Worm (Caenorhabditis elegans) whole organism, young adult: ENCODE data around the gene T26H5.11.

Source experiments
- B0035.1 ChIP-seq: sonication (generic microtip); optimal IDR thresholded peaks from 2 replicates; lab custom pipeline; 2016; ENCODE audit warnings: missing genetic modification characterization, mild to moderate bottlenecking, missing compliant biosample characterization, missing genotype, missing genetic modification reagents
- F23B12.7 ChIP-seq: sonication (generic microtip); optimal IDR thresholded peaks from 2 replicates; lab custom pipeline; 2017; ENCODE audit warnings: missing genetic modification characterization, mild to moderate bottlenecking, missing compliant biosample characterization, antibody characterized with exemption, moderate library complexity; ENCODE audit not compliant: insufficient read depth
- F37B4.10 ChIP-seq: fragments of 200-800 bp; sonication (Bioruptor generic); IDR thresholded peaks from 2 replicates; pipeline ENCODE4 v1.3.6; 2022; ENCODE audit warnings: missing genetic modification characterization, missing compliant biosample characterization
- F39B2.1 ChIP-seq: fragments of 200-800 bp; sonication (Bioruptor generic); IDR thresholded peaks from 2 replicates; pipeline ENCODE4 v1.3.6; 2022; ENCODE audit warnings: missing genetic modification reagents, missing genetic modification characterization, missing compliant biosample characterization
- F49E8.2 ChIP-seq: sonication (generic microtip); optimal IDR thresholded peaks from 3 replicates; lab custom pipeline; 2017; ENCODE audit warnings: missing genetic modification characterization, mild to moderate bottlenecking, missing compliant biosample characterization, antibody characterized with exemption, moderate library complexity; ENCODE audit not compliant: insufficient read depth
- F57C9.4 ChIP-seq: sonication (generic microtip); optimal IDR thresholded peaks from 2 replicates; lab custom pipeline; 2017; ENCODE audit warnings: mild to moderate bottlenecking, missing genetic modification characterization, missing compliant biosample characterization
- T26A5.8 ChIP-seq: sonication (generic microtip); optimal IDR thresholded peaks from 2 replicates; lab custom pipeline; 2016; ENCODE audit warnings: missing genetic modification characterization, missing compliant biosample characterization
- Y53F4B.3 ChIP-seq: fragments of 200-800 bp; sonication (Bioruptor generic); IDR thresholded peaks from 2 replicates; pipeline ENCODE4 v1.3.6; 2022; ENCODE audit warnings: missing genetic modification reagents, missing genetic modification characterization, missing compliant biosample characterization
- akir-1 ChIP-seq: fragments of 200-800 bp; sonication (Bioruptor generic); optimal IDR thresholded peaks from 2 replicates; lab custom pipeline; 2018; ENCODE audit warnings: mild to moderate bottlenecking, missing genetic modification characterization, moderate library complexity, missing compliant biosample characterization
- aptf-3 ChIP-seq: fragments of 200-800 bp; sonication (Bioruptor generic); IDR thresholded peaks from 2 replicates; pipeline ENCODE4 v1.3.6; 2022; ENCODE audit warnings: missing genetic modification characterization, missing compliant biosample characterization
- atf-7 ChIP-seq: sonication (generic microtip); optimal IDR thresholded peaks from 2 replicates; lab custom pipeline; 2017; ENCODE audit warnings: mild to moderate bottlenecking, missing genetic modification characterization, missing compliant biosample characterization
- ccch-3 ChIP-seq: fragments of 200-800 bp; sonication (Bioruptor generic); optimal IDR thresholded peaks from 2 replicates; lab custom pipeline; 2018; ENCODE audit warnings: mild to moderate bottlenecking, missing genetic modification characterization, missing compliant biosample characterization
- cebp-1 ChIP-seq, 2 experiments: fragments of 200-800 bp in 1 of 2; sonication (Bioruptor generic) in 1 of 2; sonication (generic microtip) in 1 of 2; IDR thresholded peaks in 1 of 2; optimal IDR thresholded peaks in 1 of 2; 2 replicates each; pipeline versions ENCODE4 v1.3.6 to Lab custom; 2017 to 2022; ENCODE audit warnings: missing compliant biosample characterization in 2 of 2, missing genetic modification characterization in 2 of 2, mild to moderate bottlenecking in 1 of 2, missing genetic modification reagents in 1 of 2, moderate library complexity in 1 of 2
- ceh-27 ChIP-seq: fragments of 200-800 bp; sonication (Bioruptor generic); optimal IDR thresholded peaks from 2 replicates; lab custom pipeline; 2018; ENCODE audit warnings: mild to moderate bottlenecking, missing genetic modification characterization, moderate library complexity, missing compliant biosample characterization
- ceh-40 ChIP-seq: fragments of 200-800 bp; sonication (Bioruptor generic); IDR thresholded peaks from 2 replicates; pipeline ENCODE4 v1.3.6; 2022; ENCODE audit warnings: missing genetic modification characterization, missing compliant biosample characterization
- ceh-58 ChIP-seq: fragments of 200-800 bp; sonication (Bioruptor generic); IDR thresholded peaks from 2 replicates; pipeline ENCODE4 v1.3.6; 2022; ENCODE audit warnings: missing genetic modification characterization, missing compliant biosample characterization
- ceh-79 ChIP-seq: sonication (generic microtip); optimal IDR thresholded peaks from 2 replicates; lab custom pipeline; 2017; ENCODE audit warnings: mild to moderate bottlenecking, missing genetic modification characterization, missing compliant biosample characterization
- chd-7 ChIP-seq: sonication (generic microtip); optimal IDR thresholded peaks from 2 replicates; lab custom pipeline; 2016; ENCODE audit warnings: mild to moderate bottlenecking, missing genetic modification characterization, moderate library complexity, missing compliant biosample characterization
- die-1 ChIP-seq: sonication (generic microtip); optimal IDR thresholded peaks from 2 replicates; lab custom pipeline; 2016; ENCODE audit warnings: missing genotype, mild to moderate bottlenecking, missing genetic modification characterization, missing compliant biosample characterization
- dox-1 ChIP-seq: fragments of 200-800 bp; sonication (Bioruptor generic); IDR thresholded peaks from 2 replicates; pipeline ENCODE4 v1.3.6; 2022; ENCODE audit warnings: missing genetic modification reagents, missing genetic modification characterization, missing compliant biosample characterization
- efl-1 ChIP-seq: fragments of 150-350 bp; optimal IDR thresholded peaks from 2 replicates; lab custom pipeline; 2014; ENCODE audit warnings: missing biosample characterization, missing genetic modification reagents, missing genetic modification characterization
- egl-44 ChIP-seq: fragments of 200-800 bp; sonication (Bioruptor generic); IDR thresholded peaks from 2 replicates; pipeline ENCODE4 v1.3.6; 2022; ENCODE audit warnings: missing genetic modification reagents, missing genetic modification characterization, missing compliant biosample characterization
- fkh-3 ChIP-seq: sonication (generic microtip); optimal IDR thresholded peaks from 2 replicates; lab custom pipeline; 2016; ENCODE audit warnings: mild to moderate bottlenecking, missing genetic modification characterization, missing compliant biosample characterization
- hlh-12 ChIP-seq: sonication (generic microtip); optimal IDR thresholded peaks from 2 replicates; lab custom pipeline; 2016; ENCODE audit warnings: missing genetic modification characterization, missing compliant biosample characterization
- hmg-1.2 ChIP-seq: fragments of 200-800 bp; sonication (Bioruptor generic); IDR thresholded peaks from 2 replicates; pipeline ENCODE4 v1.3.6; 2022; ENCODE audit warnings: missing genetic modification reagents, missing genetic modification characterization, missing compliant biosample characterization
- hmg-20 ChIP-seq: fragments of 200-800 bp; sonication (Bioruptor generic); IDR thresholded peaks from 2 replicates; pipeline ENCODE4 v1.3.6; 2022; ENCODE audit warnings: missing genetic modification reagents, missing genetic modification characterization, missing compliant biosample characterization
- let-526 ChIP-seq: fragments of 200-800 bp; sonication (Bioruptor generic); IDR thresholded peaks from 2 replicates; pipeline ENCODE4 v1.3.6; 2022; ENCODE audit warnings: missing genetic modification reagents, missing genetic modification characterization, missing compliant biosample characterization
- let-607 ChIP-seq, 2 experiments: fragments of 200-800 bp in 1 of 2; sonication (Bioruptor generic) in 1 of 2; sonication (generic microtip) in 1 of 2; optimal IDR thresholded peaks; 2 replicates each; lab custom pipeline; 2016 to 2018; ENCODE audit warnings: mild to moderate bottlenecking in 2 of 2, missing compliant biosample characterization in 2 of 2, missing genetic modification characterization in 2 of 2, moderate library complexity in 2 of 2, missing genotype in 1 of 2
- lin-35 ChIP-seq, 3 experiments: fragments of 150-350 bp in 2 of 3; sonication (generic microtip) in 1 of 3; optimal IDR thresholded peaks; 2 replicates each; lab custom pipeline; 2014 to 2018; ENCODE audit warnings: missing biosample characterization in 3 of 3, missing genetic modification characterization in 3 of 3, missing genetic modification reagents in 3 of 3
- lin-40 ChIP-seq: sonication (generic microtip); optimal IDR thresholded peaks from 2 replicates; lab custom pipeline; 2016; ENCODE audit warnings: missing genetic modification characterization, mild to moderate bottlenecking, missing compliant biosample characterization, missing genotype, missing genetic modification reagents
- lin-54 ChIP-seq: fragments of 200-800 bp; sonication (Bioruptor generic); optimal IDR thresholded peaks from 2 replicates; lab custom pipeline; 2018; ENCODE audit warnings: mild to moderate bottlenecking, missing genetic modification characterization, missing compliant biosample characterization
- madf-10 ChIP-seq: sonication (generic microtip); optimal IDR thresholded peaks from 2 replicates; lab custom pipeline; 2016; ENCODE audit warnings: mild to moderate bottlenecking, missing genetic modification characterization, missing compliant biosample characterization
- madf-6 ChIP-seq: fragments of 200-800 bp; sonication (Bioruptor generic); IDR thresholded peaks from 2 replicates; pipeline ENCODE4 v1.3.6; 2022; ENCODE audit warnings: missing genetic modification reagents, missing genetic modification characterization, missing compliant biosample characterization
- nhr-120 ChIP-seq: fragments of 200-800 bp; sonication (Bioruptor generic); IDR thresholded peaks from 2 replicates; pipeline ENCODE4 v1.3.6; 2022; ENCODE audit warnings: missing genetic modification characterization, missing compliant biosample characterization
- nhr-90 ChIP-seq: sonication (generic microtip); optimal IDR thresholded peaks from 2 replicates; lab custom pipeline; 2016; ENCODE audit warnings: missing genotype, mild to moderate bottlenecking, missing genetic modification characterization, missing compliant biosample characterization
- pbrm-1 ChIP-seq: fragments of 200-800 bp; sonication (Bioruptor generic); IDR thresholded peaks from 2 replicates; pipeline ENCODE4 v1.3.6; 2022; ENCODE audit warnings: missing genetic modification reagents, missing genetic modification characterization, missing compliant biosample characterization
- pha-4 ChIP-seq: fragments of 150-350 bp; sonication (generic microtip); optimal IDR thresholded peaks from 2 replicates; lab custom pipeline; 2014; ENCODE audit warnings: missing biosample characterization, missing genetic modification reagents, missing genetic modification characterization
- rec-8 ChIP-seq, 2 experiments: sonication (generic microtip); optimal IDR thresholded peaks; 2 replicates each; lab custom pipeline; 2016; ENCODE audit warnings: mild to moderate bottlenecking in 2 of 2, missing genetic modification characterization in 2 of 2, missing genetic modification reagents in 2 of 2, missing genotype in 2 of 2, missing biosample characterization in 1 of 2, missing compliant biosample characterization in 1 of 2, moderate library complexity in 1 of 2
- snpc-1.3 ChIP-seq: sonication (generic microtip); optimal IDR thresholded peaks from 2 replicates; lab custom pipeline; 2017; ENCODE audit warnings: missing genetic modification characterization, mild to moderate bottlenecking, missing compliant biosample characterization, antibody characterized with exemption, moderate library complexity, missing genotype, missing genetic modification reagents; ENCODE audit not compliant: insufficient read depth
- snpc-4 ChIP-seq, 5 experiments: fragments of 150-350 bp in 1 of 5; sonication (generic microtip) in 4 of 5; optimal IDR thresholded peaks; 2 replicates each; lab custom pipeline; 2014 to 2018; ENCODE audit warnings: missing genetic modification characterization in 5 of 5, missing biosample characterization in 3 of 5, antibody characterized with exemption in 2 of 5, mild to moderate bottlenecking in 2 of 5, missing compliant biosample characterization in 2 of 5, missing genotype in 2 of 5, moderate library complexity in 2 of 5, missing genetic modification reagents in 1 of 5
- sptf-2 ChIP-seq: fragments of 200-800 bp; sonication (Bioruptor generic); optimal IDR thresholded peaks from 2 replicates; lab custom pipeline; 2018; ENCODE audit warnings: mild to moderate bottlenecking, missing genetic modification characterization, missing compliant biosample characterization
- unc-62 ChIP-seq: fragments of 150-350 bp; optimal IDR thresholded peaks from 2 replicates; lab custom pipeline; 2014; ENCODE audit warnings: missing biosample characterization, missing genetic modification reagents, missing genetic modification characterization
- xnd-1 ChIP-seq: sonication (generic microtip); optimal IDR thresholded peaks from 2 replicates; lab custom pipeline; 2016; ENCODE audit warnings: missing genotype, missing genetic modification reagents, missing genetic modification characterization, missing compliant biosample characterization
- ztf-22 ChIP-seq: fragments of 200-800 bp; sonication (Bioruptor generic); optimal IDR thresholded peaks from 2 replicates; lab custom pipeline; 2018; ENCODE audit warnings: mild to moderate bottlenecking, missing genetic modification characterization, moderate library complexity, missing compliant biosample characterization
- ztf-3 ChIP-seq: fragments of 200-800 bp; sonication (Bioruptor generic); optimal IDR thresholded peaks from 2 replicates; lab custom pipeline; 2018; ENCODE audit warnings: mild to moderate bottlenecking, missing genetic modification characterization, missing compliant biosample characterization

T26H5.11 gene

ce11 chrV:15465032-15465727, 21.1 kb upstream of the T26H5.11 start, which contains the start of gene pqn-71:
Gene pqn-71, plus strand, starts transcription at chrV:15465677.
- peak; percentile 89; the same call in 1 of the 2 replicates for TF ChIP-seq ceh-58
- TF ChIP-seq F39B2.1 (GFP tag; lab: Robert Waterston, UW): 0 out of 2 replicates have a peak, but pooled peaks have one; percentile 70
- peak; percentile 94 to 97 for TF ChIP-seq rec-8 (tag; optimal IDR thresholded peaks at IDR 0.05; lab: Kevin White, UChicago)
- peak; percentile 54 for TF ChIP-seq ztf-3 (GFP tag; lab: Kevin White, UChicago)
- TF ChIP-seq lin-35 (GFP tag; optimal IDR thresholded peaks at IDR 0.05; lab: Kevin White, UChicago): peak in 1 of 3 experiments; percentile 91
- TF ChIP-seq lin-54 (GFP tag; lab: Kevin White, UChicago): peak; percentile 85
- peak; percentile 38 for TF ChIP-seq efl-1 (GFP tag; lab: Kevin White, UChicago)
- TF ChIP-seq snpc-4 (GFP tag; optimal IDR thresholded peaks at IDR 0.05; lab: Kevin White, UChicago): peak; percentile 82
- TF ChIP-seq snpc-4 (tag; optimal IDR thresholded peaks at IDR 0.05; lab: Kevin White, UChicago): peak; percentile 80 to 93 (median 88)
- TF ChIP-seq nhr-90: peak; percentile 98
- peak; percentile 95 for TF ChIP-seq egl-44
- peak; percentile 92 for TF ChIP-seq madf-10
- TF ChIP-seq lin-40: peak; percentile 97
- peak; percentile 0 for TF ChIP-seq akir-1 (GFP tag; lab: Kevin White, UChicago)
- TF ChIP-seq ztf-22 (GFP tag; lab: Kevin White, UChicago): peak; percentile 74
- peak; percentile 95 for TF ChIP-seq F23B12.7 (tag; lab: Kevin White, UChicago)
- peak; percentile 90 for TF ChIP-seq T26A5.8 (tag; lab: Kevin White, UChicago)
- peak; percentile 77 for TF ChIP-seq madf-6 (GFP tag; lab: Robert Waterston, UW)
- peak; percentile 95 for TF ChIP-seq pbrm-1
- peak; percentile 88; the same call in 1 of the 2 replicates for TF ChIP-seq ceh-40 (GFP tag; lab: Robert Waterston, UW)
- no peak for TF ChIP-seq F57C9.4 (tag; lab: Kevin White, UChicago)
- TF ChIP-seq chd-7: peak; percentile 90
- TF ChIP-seq let-607 (tag; optimal IDR thresholded peaks at IDR 0.05; lab: Kevin White, UChicago): peak; percentile 75 to 81
- peak; percentile 85 for TF ChIP-seq atf-7 (tag; lab: Kevin White, UChicago)
- peak; percentile 95 for TF ChIP-seq die-1
- TF ChIP-seq ceh-79 (tag; lab: Kevin White, UChicago): peak; percentile 88
- TF ChIP-seq ceh-27 (GFP tag; lab: Kevin White, UChicago): peak; percentile 75
- peak; percentile 89 for TF ChIP-seq sptf-2 (GFP tag; lab: Kevin White, UChicago)
- TF ChIP-seq unc-62 (GFP tag; lab: Kevin White, UChicago): no peak
- peak; percentile 92 for TF ChIP-seq B0035.1 (tag; lab: Kevin White, UChicago)
- TF ChIP-seq xnd-1 (tag; lab: Kevin White, UChicago): peak; percentile 46
- peak; percentile 47 for TF ChIP-seq ccch-3 (GFP tag; lab: Kevin White, UChicago)
- peak; percentile 84 for TF ChIP-seq fkh-3
- peak; percentile 94 for TF ChIP-seq snpc-1.3 (tag; lab: Kevin White, UChicago)
- no peak for TF ChIP-seq cebp-1 (GFP tag; IDR thresholded peaks at IDR 0.05; lab: Robert Waterston, UW)
- peak; percentile 86 for TF ChIP-seq cebp-1 (tag; optimal IDR thresholded peaks at IDR 0.05; lab: Kevin White, UChicago)
- TF ChIP-seq let-526 (GFP tag; lab: Robert Waterston, UW): peak; percentile 89
- TF ChIP-seq Y53F4B.3 (GFP tag; lab: Robert Waterston, UW): peak; percentile 80; the same call in 1 of the 2 replicates
- 0 out of 2 replicates have a peak, but pooled peaks have one; percentile 88 for TF ChIP-seq F37B4.10 (GFP tag; lab: Robert Waterston, UW)
- TF ChIP-seq hlh-12 (tag; lab: Kevin White, UChicago): peak; percentile 86
- peak; percentile 95 for TF ChIP-seq dox-1 (GFP tag; lab: Robert Waterston, UW)
- TF ChIP-seq pha-4 (tag; lab: Kevin White, UChicago): peak; percentile 6
- peak; percentile 89 for TF ChIP-seq hmg-20 (GFP tag; lab: Robert Waterston, UW)
- peak; percentile 88; the same call in 1 of the 2 replicates for TF ChIP-seq nhr-120 (GFP tag; lab: Robert Waterston, UW)
- peak; percentile 40 for TF ChIP-seq hmg-1.2
- peak; percentile 95 for TF ChIP-seq aptf-3 (GFP tag; lab: Robert Waterston, UW)
- TF ChIP-seq F49E8.2: peak; percentile 56
